Fruit fly (Drosophila melanogaster) whole organism, embryonic: ENCODE measurements around the gene REG.

Experiments
- Blimp-1 ChIP-seq: fragments of 200-800 bp; sonication (Bioruptor generic); optimal IDR thresholded peaks from 3 replicates; lab custom pipeline; 2018; ENCODE audit warnings: missing biosample characterization, missing genetic modification characterization, mild to moderate bottlenecking, moderate library complexity, missing genetic modification reagents
- C15 ChIP-seq: fragments of 200-800 bp; sonication (Bioruptor generic); IDR thresholded peaks from 3 replicates; pipeline ENCODE4 v1.3.6; 2022; ENCODE audit warnings: missing biosample characterization, missing genetic modification characterization
- CG10267 ChIP-seq: fragments of 200-800 bp; sonication (Bioruptor generic); optimal IDR thresholded peaks from 2 replicates; lab custom pipeline; 2018; ENCODE audit warnings: missing biosample characterization, mild to moderate bottlenecking, missing genetic modification characterization, moderate library complexity
- CG10979 ChIP-seq: fragments of 200-800 bp; sonication (Bioruptor generic); optimal IDR thresholded peaks from 2 replicates; lab custom pipeline; 2018; ENCODE audit warnings: missing biosample characterization, mild to moderate bottlenecking, missing genetic modification characterization, moderate library complexity
- CG11695 ChIP-seq: fragments of 200-800 bp; sonication (Bioruptor generic); IDR thresholded peaks from 3 replicates; pipeline ENCODE4 v1.3.6; 2022; ENCODE audit warnings: missing biosample characterization, missing genetic modification characterization
- CG12104 ChIP-seq: fragments of 200-800 bp; sonication (Bioruptor generic); optimal IDR thresholded peaks from 3 replicates; lab custom pipeline; 2016; ENCODE audit warnings: missing biosample characterization, missing genetic modification characterization
- CG12391 ChIP-seq: fragments of 200-800 bp; sonication (Bioruptor generic); optimal IDR thresholded peaks from 3 replicates; lab custom pipeline; 2018; ENCODE audit warnings: missing biosample characterization, mild to moderate bottlenecking, missing genetic modification characterization, moderate library complexity
- CG1603 ChIP-seq: fragments of 200-800 bp; sonication (Bioruptor generic); optimal IDR thresholded peaks from 2 replicates; lab custom pipeline; 2019; ENCODE audit warnings: missing biosample characterization, mild to moderate bottlenecking, missing genetic modification characterization, moderate library complexity
- CG17359 ChIP-seq: fragments of 200-800 bp; sonication (Bioruptor generic); optimal IDR thresholded peaks from 3 replicates; lab custom pipeline; 2018; ENCODE audit warnings: missing biosample characterization, mild to moderate bottlenecking, missing genetic modification characterization, moderate library complexity
- CG2120 ChIP-seq: fragments of 200-800 bp; sonication (Bioruptor generic); optimal IDR thresholded peaks from 3 replicates; lab custom pipeline; 2016; ENCODE audit warnings: missing biosample characterization, missing genetic modification characterization
- CG2678 ChIP-seq: fragments of 200-800 bp; sonication (Bioruptor generic); optimal IDR thresholded peaks from 3 replicates; lab custom pipeline; 2019; ENCODE audit warnings: missing biosample characterization, mild to moderate bottlenecking, missing genetic modification characterization, moderate library complexity
- CG4730 ChIP-seq: fragments of 200-800 bp; sonication (Bioruptor generic); IDR thresholded peaks from 2 replicates; pipeline ENCODE4 v1.3.6; 2022; ENCODE audit warnings: missing biosample characterization, missing genetic modification characterization
- CG5953 ChIP-seq: fragments of 200-800 bp; sonication (Bioruptor generic); IDR thresholded peaks from 2 replicates; pipeline ENCODE4 v1.3.6; 2022; ENCODE audit warnings: missing biosample characterization, missing genetic modification characterization
- CG6689 ChIP-seq: fragments of 200-800 bp; sonication (Bioruptor generic); IDR thresholded peaks from 2 replicates; pipeline ENCODE4 v1.3.6; 2022; ENCODE audit warnings: missing biosample characterization, missing genetic modification characterization
- CG7839 ChIP-seq: fragments of 200-800 bp; sonication (Bioruptor generic); optimal IDR thresholded peaks from 3 replicates; lab custom pipeline; 2018; ENCODE audit warnings: missing biosample characterization, mild to moderate bottlenecking, missing genetic modification characterization, moderate library complexity
- CG8924 ChIP-seq: fragments of 200-800 bp; optimal IDR thresholded peaks from 3 replicates; lab custom pipeline; 2019; ENCODE audit warnings: missing biosample characterization, mild to moderate bottlenecking, missing genetic modification characterization, moderate library complexity
- CG9437 ChIP-seq: fragments of 200-800 bp; sonication (Bioruptor generic); optimal IDR thresholded peaks from 2 replicates; lab custom pipeline; 2018; ENCODE audit warnings: missing biosample characterization, mild to moderate bottlenecking, missing genetic modification characterization
- HLH54F ChIP-seq: fragments of 200-800 bp; sonication (Bioruptor generic); optimal IDR thresholded peaks from 3 replicates; lab custom pipeline; 2016; ENCODE audit warnings: missing biosample characterization, missing genetic modification characterization
- Pdp1 ChIP-seq, 2 experiments: fragments of 200-800 bp; sonication (Bioruptor generic); optimal IDR thresholded peaks; 3 replicates each; lab custom pipeline; 2016; ENCODE audit warnings: missing biosample characterization in 2 of 2, missing genetic modification characterization in 2 of 2, mild to moderate bottlenecking in 1 of 2, moderate library complexity in 1 of 2
- Sox100B ChIP-seq: fragments of 200-800 bp; sonication (Bioruptor generic); optimal IDR thresholded peaks from 3 replicates; lab custom pipeline; 2018; ENCODE audit warnings: missing biosample characterization, mild to moderate bottlenecking, missing genetic modification characterization
- Xbp1 ChIP-seq: fragments of 200-800 bp; sonication (Bioruptor generic); optimal IDR thresholded peaks from 3 replicates; lab custom pipeline; 2016; ENCODE audit warnings: missing biosample characterization, mild to moderate bottlenecking, missing genetic modification characterization
- az2 ChIP-seq: fragments of 200-800 bp; sonication (Bioruptor generic); optimal IDR thresholded peaks from 3 replicates; lab custom pipeline; 2016; ENCODE audit warnings: missing biosample characterization, missing genetic modification characterization
- ci ChIP-seq: fragments of 200-800 bp; sonication (Bioruptor generic); IDR thresholded peaks from 3 replicates; pipeline ENCODE4 v1.3.6; 2022; ENCODE audit warnings: missing biosample characterization, missing genetic modification characterization
- crol ChIP-seq: fragments of 200-800 bp; sonication (Bioruptor generic); IDR thresholded peaks from 2 replicates; pipeline ENCODE4 v1.3.6; 2022; ENCODE audit warnings: missing biosample characterization, missing genetic modification characterization
- en ChIP-seq: fragments of 200-800 bp; sonication (Bioruptor generic); optimal IDR thresholded peaks from 2 replicates; lab custom pipeline; 2016; ENCODE audit warnings: missing biosample characterization, missing genetic modification characterization
- esg ChIP-seq: fragments of 200-800 bp; sonication (Bioruptor generic); conservative IDR thresholded peaks from 2 replicates; pipeline ENCODE4 v1.3.6; 2022; ENCODE audit warnings: missing biosample characterization, missing genetic modification characterization
- eve ChIP-seq, 2 experiments: fragments of >200 bp; optimal IDR thresholded peaks; 2 replicates each; lab custom pipeline; 2017; ENCODE audit warnings: missing biosample characterization in 2 of 2, missing genetic modification characterization in 2 of 2
- exex ChIP-seq: fragments of 200-800 bp; sonication (Bioruptor generic); optimal IDR thresholded peaks from 4 replicates; lab custom pipeline; 2018; ENCODE audit warnings: missing biosample characterization, mild to moderate bottlenecking, missing genetic modification characterization, moderate library complexity
- fd96Cb ChIP-seq: fragments of 200-800 bp; sonication (Bioruptor generic); optimal IDR thresholded peaks from 2 replicates; lab custom pipeline; 2018; ENCODE audit warnings: missing biosample characterization, mild to moderate bottlenecking, missing genetic modification characterization, moderate library complexity
- ftz-f1 ChIP-seq: fragments of 200-800 bp; sonication (Bioruptor generic); optimal IDR thresholded peaks from 2 replicates; lab custom pipeline; 2016; ENCODE audit warnings: missing biosample characterization, missing genetic modification characterization
- lov ChIP-seq, 2 experiments: fragments of 200-800 bp in 1 of 2; fragments of >200 bp in 1 of 2; sonication (Bioruptor generic) in 1 of 2; IDR thresholded peaks in 1 of 2; optimal IDR thresholded peaks in 1 of 2; 2 replicates in 1 of 2; 3 replicates in 1 of 2; pipeline versions ENCODE4 v1.3.6 to Lab custom; 2017 to 2022; ENCODE audit warnings: missing biosample characterization in 1 of 2, missing genetic modification characterization in 1 of 2
- mam ChIP-seq: fragments of 200-800 bp; sonication (Bioruptor generic); optimal IDR thresholded peaks from 3 replicates; lab custom pipeline; 2016; ENCODE audit warnings: missing biosample characterization, missing genetic modification characterization
- oc ChIP-seq: fragments of 200-800 bp; sonication (Bioruptor generic); optimal IDR thresholded peaks from 2 replicates; lab custom pipeline; 2018; ENCODE audit warnings: missing biosample characterization, mild to moderate bottlenecking, missing genetic modification characterization, moderate library complexity
- prd ChIP-seq, 3 experiments: fragments of >200 bp in 2 of 3; fragments of 200-800 bp in 1 of 3; sonication (Bioruptor generic) in 1 of 3; optimal IDR thresholded peaks in 2 of 3; IDR thresholded peaks in 1 of 3; 2 replicates in 2 of 3; 3 replicates in 1 of 3; pipeline versions ENCODE4 v1.3.6 to Lab custom; 2017 to 2022; ENCODE audit warnings: missing biosample characterization in 1 of 3, missing genetic modification characterization in 1 of 3
- pros ChIP-seq: fragments of 200-800 bp; sonication (Bioruptor generic); optimal IDR thresholded peaks from 3 replicates; lab custom pipeline; 2019; ENCODE audit warnings: missing biosample characterization, mild to moderate bottlenecking, missing genetic modification characterization, moderate library complexity
- sc ChIP-seq, 3 experiments: fragments of >200 bp in 2 of 3; fragments of 200-800 bp in 1 of 3; sonication (Bioruptor generic) in 1 of 3; optimal IDR thresholded peaks; 2 replicates in 2 of 3; 3 replicates in 1 of 3; lab custom pipeline; 2017; ENCODE audit warnings: mild to moderate bottlenecking in 1 of 3, missing biosample characterization in 1 of 3, missing genetic modification characterization in 1 of 3, missing genetic modification reagents in 1 of 3
- sqz ChIP-seq: fragments of 200-800 bp; sonication (Bioruptor generic); optimal IDR thresholded peaks from 3 replicates; lab custom pipeline; 2018; ENCODE audit warnings: missing biosample characterization, mild to moderate bottlenecking, missing genetic modification characterization
- unpg ChIP-seq: fragments of 200-800 bp; sonication (Bioruptor generic); optimal IDR thresholded peaks from 3 replicates; lab custom pipeline; 2018; ENCODE audit warnings: missing biosample characterization, mild to moderate bottlenecking, missing genetic modification characterization, moderate library complexity
- z ChIP-seq: fragments of 200-800 bp; sonication (Bioruptor generic); IDR thresholded peaks from 3 replicates; pipeline ENCODE4 v1.3.6; 2022; ENCODE audit warnings: missing biosample characterization, missing genetic modification characterization

The REG gene

DNA sequence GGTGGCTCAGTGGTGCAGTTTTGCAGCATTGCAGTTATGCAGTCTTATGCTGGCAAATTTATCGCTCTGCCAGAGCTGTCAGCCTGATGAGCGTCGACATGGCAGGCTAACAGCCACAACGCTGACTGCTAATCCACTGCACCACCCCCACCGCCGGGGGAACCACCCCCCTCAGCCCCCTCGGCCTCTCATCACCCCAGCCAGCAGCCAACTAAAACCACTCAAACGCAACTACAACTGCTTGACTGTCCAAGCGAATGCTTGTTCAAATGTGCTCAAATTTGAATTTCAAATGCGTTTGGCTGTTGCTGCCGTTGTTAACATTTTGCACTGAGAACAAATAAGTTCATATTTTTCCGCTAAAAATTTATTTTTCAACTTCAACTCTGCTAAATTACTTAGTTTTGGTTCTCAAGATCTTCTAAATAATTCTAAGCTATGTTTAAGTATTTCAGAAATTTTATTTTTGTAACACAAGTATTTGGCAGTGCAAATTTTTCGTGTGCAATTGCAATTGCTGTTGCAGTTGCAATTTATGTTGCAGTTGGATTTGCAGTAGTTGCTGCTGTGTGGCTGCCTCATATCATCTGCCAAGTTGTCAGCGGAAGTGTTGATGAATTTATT lies 26.3 kb downstream of the REG start (continued):
- TF ChIP-seq prd (optimal IDR thresholded peaks at IDR 0.05; lab: Kevin White, UChicago) (no peak), prd (GFP tag; IDR thresholded peaks at IDR 0.05; lab: Robert Waterston, UW) (peak; percentile 52; the same call in 2 of the 3 replicates), esg (GFP tag; lab: Robert Waterston, UW) (no peak), CG1603 (tag; lab: Kevin White, UChicago) (peak; percentile 3), sc (optimal IDR thresholded peaks at IDR 0.05; lab: Kevin White, UChicago) (no peak), sc (GFP tag; optimal IDR thresholded peaks at IDR 0.05; lab: Kevin White, UChicago) (no peak), CG5953 (GFP tag; lab: Robert Waterston, UW) (0 out of 2 replicates have a peak, but pooled peaks have one; percentile 14), ftz-f1 (no peak), CG9437 (GFP tag; lab: Kevin White, UChicago) (no peak), fd96Cb (peak; percentile 36), unpg (peak; percentile 39), CG8924 (peak; percentile 7), CG12104 (no peak), CG10267 (peak; percentile 2), CG12391 (tag; lab: Kevin White, UChicago) (peak; percentile 25), Xbp1 (GFP tag; lab: Kevin White, UChicago) (peak; percentile 8), CG11695 (no peak), CG10979 (tag; lab: Kevin White, UChicago) (peak; percentile 33), CG7839 (tag; lab: Kevin White, UChicago) (peak; percentile 42), Sox100B (GFP tag; lab: Kevin White, UChicago) (peak; percentile 6), eve (GFP tag; optimal IDR thresholded peaks at IDR 0.05; lab: Kevin White, UChicago) (peak in 1 of 2 experiments; percentile 30), z (peak; percentile 76), az2 (GFP tag; lab: Kevin White, UChicago) (peak; percentile 4), CG2678 (peak; percentile 14), CG6689 (GFP tag; lab: Robert Waterston, UW) (peak; percentile 25; the same call in 1 of the 2 replicates), mam (no peak), CG2120 (GFP tag; lab: Kevin White, UChicago) (no peak)

DNA sequence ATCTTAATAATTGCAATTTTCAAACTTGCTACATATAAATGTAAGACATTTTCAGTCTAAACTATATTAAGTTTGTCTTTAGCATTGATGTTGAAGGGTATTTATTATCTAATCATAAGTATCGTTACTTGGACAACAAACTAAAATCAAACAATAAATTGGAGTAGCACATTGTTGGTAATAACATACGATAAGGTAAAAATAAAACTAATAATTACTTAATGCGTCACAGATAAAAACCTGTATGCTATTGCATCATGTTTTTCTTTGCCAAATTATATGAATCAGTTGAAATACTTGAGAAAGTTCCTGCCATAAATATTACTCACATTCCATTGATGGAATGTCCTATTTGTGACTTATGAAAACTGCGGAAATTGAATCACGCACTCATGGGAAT lies 28.7 kb downstream of the REG start:
- no peak for TF ChIP-seq CG4730 (GFP tag; lab: Robert Waterston, UW)
- peak; percentile 56 for TF ChIP-seq exex (tag; lab: Kevin White, UChicago)
- peak in 1 of 2 experiments; percentile 16 for TF ChIP-seq Pdp1 (GFP tag; optimal IDR thresholded peaks at IDR 0.05; lab: Kevin White, UChicago)

DNA sequence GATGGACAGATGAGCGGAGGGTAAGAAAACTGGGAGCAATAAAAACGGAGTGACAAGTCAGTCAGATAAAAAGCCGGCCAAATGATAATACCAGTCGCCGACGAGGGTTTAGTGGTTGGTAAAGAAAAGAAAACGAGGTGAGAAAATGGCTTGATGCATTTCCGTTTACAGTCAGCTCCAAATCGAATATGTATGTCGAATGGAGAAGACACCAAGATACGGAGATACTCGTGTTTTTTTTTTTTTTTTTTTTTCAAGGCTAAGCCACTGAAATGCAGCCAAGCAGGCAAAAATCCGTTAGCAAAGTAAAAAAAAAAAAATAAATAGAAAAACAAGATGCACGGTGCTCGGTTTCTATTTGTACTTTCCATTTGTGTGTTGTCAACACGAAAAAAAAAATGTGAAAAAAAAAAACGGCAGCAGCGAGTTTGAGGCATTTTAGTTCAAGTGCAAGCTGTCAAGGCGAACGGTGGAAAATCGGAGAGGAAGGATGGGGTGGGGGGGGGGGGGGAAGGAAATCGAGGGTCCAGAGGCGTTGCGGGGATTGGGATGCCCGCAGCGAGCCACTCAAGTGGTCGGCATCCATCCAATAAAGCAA lies 31.7 kb downstream of the REG start:
- no peak for TF ChIP-seq en (GFP tag; lab: Kevin White, UChicago)
- no peak for TF ChIP-seq lov (optimal IDR thresholded peaks at IDR 0.05; lab: Kevin White, UChicago)
- TF ChIP-seq lov (GFP tag; IDR thresholded peaks at IDR 0.05; lab: Robert Waterston, UW) = no peak
- peak; percentile 52 for TF ChIP-seq CG17359 (tag; lab: Kevin White, UChicago)
- peak; percentile 76 for TF ChIP-seq sqz (GFP tag; lab: Kevin White, UChicago)
- peak; percentile 66 for TF ChIP-seq oc (tag; lab: Kevin White, UChicago)
- 0 out of 3 replicates have a peak, but pooled peaks have one; percentile 6 for TF ChIP-seq ci (GFP tag; lab: Robert Waterston, UW)
- no peak for TF ChIP-seq C15 (GFP tag; lab: Robert Waterston, UW)
- TF ChIP-seq crol = peak; percentile 67
- TF ChIP-seq pros (GFP tag; lab: Kevin White, UChicago) = peak; percentile 1
- TF ChIP-seq Blimp-1 (GFP tag; lab: Kevin White, UChicago) = peak; percentile 4
- no peak for TF ChIP-seq HLH54F (GFP tag; lab: Kevin White, UChicago)
